Worm (Caenorhabditis elegans) whole organism, young adult: ENCODE measurements around the gene F21G4.1.

ENCODE experiments used
- B0019.2 ChIP-seq: fragments of 200-800 bp; sonication (Bioruptor generic); conservative IDR thresholded peaks from 2 replicates; pipeline ENCODE4 v1.3.6; 2022; ENCODE audit warnings: missing genetic modification reagents, missing genetic modification characterization, missing compliant biosample characterization
- F10E7.11 ChIP-seq: sonication (generic microtip); optimal IDR thresholded peaks from 2 replicates; lab custom pipeline; 2017; ENCODE audit warnings: mild to moderate bottlenecking, missing genetic modification characterization, moderate library complexity, missing compliant biosample characterization
- F55B11.4 ChIP-seq: sonication (generic microtip); optimal IDR thresholded peaks from 2 replicates; lab custom pipeline; 2016; ENCODE audit warnings: missing compliant biosample characterization, missing genetic modification characterization, borderline replicate concordance; ENCODE audit not compliant: insufficient read depth
- F57A8.1 ChIP-seq: fragments of 200-800 bp; sonication (Bioruptor generic); optimal IDR thresholded peaks from 2 replicates; lab custom pipeline; 2018; ENCODE audit warnings: mild to moderate bottlenecking, missing genetic modification characterization, moderate library complexity, missing compliant biosample characterization
- K11D2.4 ChIP-seq: fragments of 200-800 bp; sonication (Bioruptor generic); IDR thresholded peaks from 2 replicates; pipeline ENCODE4 v1.3.6; 2022; ENCODE audit warnings: missing genetic modification reagents, missing genetic modification characterization, missing compliant biosample characterization
- T07F8.4 ChIP-seq: sonication (generic microtip); optimal IDR thresholded peaks from 2 replicates; lab custom pipeline; 2016; ENCODE audit warnings: mild to moderate bottlenecking, missing genetic modification characterization, moderate library complexity, missing compliant biosample characterization
- ama-1 ChIP-seq, 3 experiments: fragments of 150-350 bp in 1 of 3; sonication (generic microtip) in 2 of 3; optimal IDR thresholded peaks; 2 replicates each; lab custom pipeline; 2014 to 2018; ENCODE audit warnings: missing biosample characterization in 2 of 3, missing genetic modification characterization in 2 of 3, missing genetic modification reagents in 2 of 3
- attf-5 ChIP-seq: fragments of 200-800 bp; sonication (Bioruptor generic); optimal IDR thresholded peaks from 2 replicates; lab custom pipeline; 2018; ENCODE audit warnings: mild to moderate bottlenecking, missing genetic modification characterization, missing compliant biosample characterization
- attf-6 ChIP-seq: fragments of 200-800 bp; sonication (Bioruptor generic); IDR thresholded peaks from 2 replicates; pipeline ENCODE4 v1.3.6; 2022; ENCODE audit warnings: missing genetic modification reagents, missing genetic modification characterization, missing compliant biosample characterization
- cebp-1 ChIP-seq, 2 experiments: fragments of 200-800 bp in 1 of 2; sonication (Bioruptor generic) in 1 of 2; sonication (generic microtip) in 1 of 2; IDR thresholded peaks in 1 of 2; optimal IDR thresholded peaks in 1 of 2; 2 replicates each; pipeline versions ENCODE4 v1.3.6 to Lab custom; 2017 to 2022; ENCODE audit warnings: missing compliant biosample characterization in 2 of 2, missing genetic modification characterization in 2 of 2, mild to moderate bottlenecking in 1 of 2, missing genetic modification reagents in 1 of 2, moderate library complexity in 1 of 2
- ceh-27 ChIP-seq: fragments of 200-800 bp; sonication (Bioruptor generic); optimal IDR thresholded peaks from 2 replicates; lab custom pipeline; 2018; ENCODE audit warnings: mild to moderate bottlenecking, missing genetic modification characterization, moderate library complexity, missing compliant biosample characterization
- ceh-79 ChIP-seq: sonication (generic microtip); optimal IDR thresholded peaks from 2 replicates; lab custom pipeline; 2017; ENCODE audit warnings: mild to moderate bottlenecking, missing genetic modification characterization, missing compliant biosample characterization
- chd-7 ChIP-seq: sonication (generic microtip); optimal IDR thresholded peaks from 2 replicates; lab custom pipeline; 2016; ENCODE audit warnings: mild to moderate bottlenecking, missing genetic modification characterization, moderate library complexity, missing compliant biosample characterization
- ekl-4 ChIP-seq: fragments of 200-800 bp; sonication (Bioruptor generic); IDR thresholded peaks from 2 replicates; pipeline ENCODE4 v1.3.6; 2022; ENCODE audit warnings: missing genetic modification reagents, missing genetic modification characterization, missing compliant biosample characterization
- fkh-3 ChIP-seq: sonication (generic microtip); optimal IDR thresholded peaks from 2 replicates; lab custom pipeline; 2016; ENCODE audit warnings: mild to moderate bottlenecking, missing genetic modification characterization, missing compliant biosample characterization
- hmg-1.2 ChIP-seq: fragments of 200-800 bp; sonication (Bioruptor generic); IDR thresholded peaks from 2 replicates; pipeline ENCODE4 v1.3.6; 2022; ENCODE audit warnings: missing genetic modification reagents, missing genetic modification characterization, missing compliant biosample characterization
- hmg-20 ChIP-seq: fragments of 200-800 bp; sonication (Bioruptor generic); IDR thresholded peaks from 2 replicates; pipeline ENCODE4 v1.3.6; 2022; ENCODE audit warnings: missing genetic modification reagents, missing genetic modification characterization, missing compliant biosample characterization
- let-526 ChIP-seq: fragments of 200-800 bp; sonication (Bioruptor generic); IDR thresholded peaks from 2 replicates; pipeline ENCODE4 v1.3.6; 2022; ENCODE audit warnings: missing genetic modification reagents, missing genetic modification characterization, missing compliant biosample characterization
- lin-40 ChIP-seq: sonication (generic microtip); optimal IDR thresholded peaks from 2 replicates; lab custom pipeline; 2016; ENCODE audit warnings: missing genetic modification characterization, mild to moderate bottlenecking, missing compliant biosample characterization, missing genotype, missing genetic modification reagents
- mel-28 ChIP-seq: sonication (generic microtip); optimal IDR thresholded peaks from 2 replicates; lab custom pipeline; 2016; ENCODE audit warnings: borderline replicate concordance, mild to moderate bottlenecking, missing genetic modification characterization, missing compliant biosample characterization
- nfya-1 ChIP-seq: sonication (generic microtip); optimal IDR thresholded peaks from 2 replicates; lab custom pipeline; 2017; ENCODE audit warnings: antibody characterized with exemption, missing compliant biosample characterization, missing genetic modification characterization, borderline replicate concordance; ENCODE audit not compliant: insufficient read depth
- nhr-27 ChIP-seq: fragments of 200-800 bp; sonication (Bioruptor generic); optimal IDR thresholded peaks from 2 replicates; lab custom pipeline; 2018; ENCODE audit warnings: mild to moderate bottlenecking, missing genetic modification characterization, moderate library complexity, missing compliant biosample characterization
- nhr-80 ChIP-seq: sonication (generic microtip); optimal IDR thresholded peaks from 2 replicates; lab custom pipeline; 2016; ENCODE audit warnings: missing genetic modification characterization, missing compliant biosample characterization
- repo-1 ChIP-seq: sonication (generic microtip); optimal IDR thresholded peaks from 2 replicates; lab custom pipeline; 2017; ENCODE audit warnings: mild to moderate bottlenecking, missing genetic modification characterization, missing compliant biosample characterization
- sea-2 ChIP-seq: fragments of 200-800 bp; sonication (Bioruptor generic); IDR thresholded peaks from 2 replicates; pipeline ENCODE4 v1.3.6; 2022; ENCODE audit warnings: missing genetic modification characterization, missing compliant biosample characterization
- snpc-4 ChIP-seq, 5 experiments: fragments of 150-350 bp in 1 of 5; sonication (generic microtip) in 4 of 5; optimal IDR thresholded peaks; 2 replicates each; lab custom pipeline; 2014 to 2018; ENCODE audit warnings: missing genetic modification characterization in 5 of 5, missing biosample characterization in 3 of 5, antibody characterized with exemption in 2 of 5, mild to moderate bottlenecking in 2 of 5, missing compliant biosample characterization in 2 of 5, missing genotype in 2 of 5, moderate library complexity in 2 of 5, missing genetic modification reagents in 1 of 5
- tbx-9 ChIP-seq: sonication (generic microtip); optimal IDR thresholded peaks from 2 replicates; lab custom pipeline; 2016; ENCODE audit warnings: borderline replicate concordance, missing genetic modification characterization, inconsistent platforms, missing compliant biosample characterization
- ztf-22 ChIP-seq: fragments of 200-800 bp; sonication (Bioruptor generic); optimal IDR thresholded peaks from 2 replicates; lab custom pipeline; 2018; ENCODE audit warnings: mild to moderate bottlenecking, missing genetic modification characterization, moderate library complexity, missing compliant biosample characterization
- ztf-25 ChIP-seq: fragments of 200-800 bp; sonication (Bioruptor generic); IDR thresholded peaks from 2 replicates; pipeline ENCODE4 v1.3.6; 2022; ENCODE audit warnings: missing genetic modification reagents, missing genetic modification characterization, missing compliant biosample characterization

F21G4.1 gene

DNA sequence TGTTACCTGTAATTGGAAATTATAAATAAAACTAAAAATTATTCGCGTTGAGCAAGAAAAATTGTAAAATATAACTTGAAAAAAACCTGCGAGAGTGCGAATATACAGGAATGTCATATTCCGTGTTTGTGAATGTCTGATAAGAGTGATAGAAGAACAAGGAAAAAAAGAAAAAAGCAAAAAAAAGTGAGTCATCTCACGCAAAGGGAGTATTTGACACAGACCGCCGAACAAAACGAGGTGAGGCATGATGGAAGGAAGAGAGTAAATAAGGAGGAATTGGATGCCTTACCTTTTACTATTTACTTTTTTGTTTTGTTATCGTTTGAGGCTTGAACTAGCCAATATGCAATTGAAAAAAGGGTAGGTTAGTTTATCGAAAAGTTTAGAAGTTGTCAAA lies at the start of gene F21G4.1:
F21G4.1 (minus strand) TSS at position 6 of the 400 bp plus-strand sequence.
- no peak for TF ChIP-seq ztf-25 (GFP tag; lab: Robert Waterston, UW)
- peak; percentile 72 for TF ChIP-seq nhr-80 (tag; lab: Kevin White, UChicago)

DNA sequence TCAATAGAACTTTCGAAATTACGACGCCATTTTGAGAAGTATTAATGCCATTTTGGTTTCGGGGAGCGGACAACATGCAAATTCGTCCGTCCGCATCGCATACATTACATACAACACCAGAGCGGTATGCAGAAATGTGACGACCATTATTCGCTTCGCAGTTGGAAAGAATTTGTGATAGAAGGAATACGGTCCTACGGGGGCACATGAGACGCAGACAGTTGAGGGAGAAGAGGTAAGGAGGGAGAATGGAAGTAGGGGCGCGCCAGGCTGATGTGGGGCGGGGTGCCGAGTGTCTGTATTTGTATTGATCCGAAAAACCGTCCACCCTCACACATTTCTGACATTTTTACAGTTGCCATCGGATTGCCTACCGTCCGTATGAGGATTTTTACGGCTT lies 49.3 kb upstream of the F21G4.1 start:
- TF ChIP-seq hmg-1.2 (GFP tag; lab: Robert Waterston, UW) (peak; percentile 16; the same call in 1 of the 2 replicates), cebp-1 (GFP tag; IDR thresholded peaks at IDR 0.05; lab: Robert Waterston, UW) (no peak), cebp-1 (tag; optimal IDR thresholded peaks at IDR 0.05; lab: Kevin White, UChicago) (no peak), ekl-4 (GFP tag; lab: Robert Waterston, UW) (0 out of 2 replicates have a peak, but pooled peaks have one; percentile 19)
- TF ChIP-seq, all 124 proteins: peak for 2

DNA sequence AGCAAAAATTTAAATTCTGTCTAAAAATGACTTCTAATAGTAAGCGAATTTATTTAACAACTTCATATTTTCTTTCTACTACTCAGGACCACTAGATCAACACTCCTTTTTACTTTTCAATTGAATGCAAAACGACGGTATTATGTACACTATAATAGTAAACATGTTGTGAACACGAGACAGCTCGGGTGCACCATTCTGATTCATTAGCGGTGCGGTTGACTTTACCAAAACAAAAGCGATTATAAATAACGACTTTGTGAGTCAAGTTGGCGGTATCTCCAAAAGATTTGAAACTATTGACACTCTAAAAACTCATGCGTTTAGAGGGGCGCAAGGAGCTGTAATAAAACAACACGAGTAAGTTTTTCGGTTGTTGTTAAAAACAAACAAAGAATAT lies 48.4 kb upstream of the F21G4.1 start:
- TF ChIP-seq F55B11.4 (tag; lab: Kevin White, UChicago) (no peak), T07F8.4 (tag; lab: Kevin White, UChicago) (no peak), ceh-79 (tag; lab: Kevin White, UChicago) (no peak), chd-7 (tag; lab: Kevin White, UChicago) (no peak), ama-1 (optimal IDR thresholded peaks at IDR 0.05; lab: Kevin White, UChicago) (no peak), ama-1 (GFP tag; optimal IDR thresholded peaks at IDR 0.05; lab: Kevin White, UChicago) (no peak), let-526 (no peak), hmg-20 (GFP tag; lab: Robert Waterston, UW) (no peak), fkh-3 (no peak), ceh-27 (no peak), sea-2 (GFP tag; lab: Robert Waterston, UW) (no peak), ztf-22 (GFP tag; lab: Kevin White, UChicago) (no peak), F10E7.11 (no peak), lin-40 (no peak), nfya-1 (tag; lab: Kevin White, UChicago) (no peak), mel-28 (tag; lab: Kevin White, UChicago) (no peak), B0019.2 (no peak)
- TF ChIP-seq, all 124 proteins: peak for 0

DNA sequence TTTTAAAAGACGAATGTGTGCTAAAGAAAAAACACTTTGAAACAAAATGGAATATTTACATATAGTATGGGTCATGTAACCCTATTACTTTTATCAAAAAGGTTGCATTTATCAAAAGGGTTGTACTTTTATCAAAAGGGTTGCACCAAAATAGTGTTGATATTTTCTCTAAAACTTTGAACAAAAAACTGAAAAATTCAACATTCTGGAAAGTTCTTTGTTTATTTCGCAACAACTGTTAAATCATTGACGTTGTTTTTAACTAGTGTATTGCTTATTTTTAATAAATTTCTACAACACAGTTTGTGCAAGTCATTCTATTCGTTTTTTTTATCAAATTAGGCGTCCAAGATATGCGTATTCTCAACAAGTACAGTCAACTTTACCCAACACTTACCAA lies 46.4 kb upstream of the F21G4.1 start, which contains the start of the genes C17G1.5 and C17G1.14:
C17G1.5 (plus strand) TSS at position 266 of the 400 bp plus-strand sequence.
C17G1.14 (plus strand) TSS at position 277 of the 400 bp plus-strand sequence.
- TF ChIP-seq F57A8.1 (no peak), cebp-1 (GFP tag; IDR thresholded peaks at IDR 0.05; lab: Robert Waterston, UW) (peak; percentile 39; the same call in 1 of the 2 replicates), cebp-1 (tag; optimal IDR thresholded peaks at IDR 0.05; lab: Kevin White, UChicago) (peak; percentile 73)

DNA sequence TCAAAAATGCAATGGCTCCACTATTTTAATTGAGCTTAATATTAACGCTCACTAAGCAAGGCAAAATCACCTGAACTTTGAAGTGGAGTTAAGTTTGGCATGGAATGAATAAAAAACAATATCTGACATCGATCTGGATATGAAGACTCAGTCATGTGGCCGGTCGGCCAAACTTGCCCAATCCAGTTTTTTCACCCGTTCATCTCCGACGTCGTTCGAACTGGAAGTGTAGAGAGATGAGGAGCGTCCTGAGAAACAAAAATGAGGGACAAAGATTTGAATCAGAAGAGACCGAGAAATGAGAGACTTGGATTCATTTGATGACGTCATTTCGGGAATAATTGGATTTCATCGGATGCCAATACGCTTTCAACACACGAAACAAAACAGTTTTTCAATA lies 46.0 kb upstream of the F21G4.1 start:
- TF ChIP-seq cebp-1 (GFP tag; IDR thresholded peaks at IDR 0.05; lab: Robert Waterston, UW) (no peak), cebp-1 (tag; optimal IDR thresholded peaks at IDR 0.05; lab: Kevin White, UChicago) (no peak), K11D2.4 (GFP tag; lab: Robert Waterston, UW) (no peak), snpc-4 (GFP tag; optimal IDR thresholded peaks at IDR 0.05; lab: Kevin White, UChicago) (no peak), snpc-4 (tag; optimal IDR thresholded peaks at IDR 0.05; lab: Kevin White, UChicago) (no peak), nhr-27 (tag; lab: Kevin White, UChicago) (no peak), attf-6 (GFP tag; lab: Robert Waterston, UW) (no peak), repo-1 (no peak), attf-5 (GFP tag; lab: Kevin White, UChicago) (no peak), tbx-9 (tag; lab: Kevin White, UChicago) (no peak)
